Comparison of ENCODE assay signal across 6 fruit fly cellular contexts in genomic region chr3L:3765782-3766520, dm6.
TF ChIP-seq lines count a peak whose summit lies in the region.

No protein-coding gene starts in this region.

- TF ChIP-seq CTCF in whole organism, embryonic (GFP tag; optimal IDR thresholded peaks at IDR 0.05; lab: Kevin White, UChicago), result no peak

TF ChIP-seq in whole organism, 6 proteins besides CTCF, POLR2A, EP300 and RAD21:
- no peak for TF ChIP-seq Dll (optimal IDR thresholded peaks at IDR 0.05; lab: Kevin White, UChicago)
- TF ChIP-seq CG8478 (optimal IDR thresholded peaks at IDR 0.05; lab: Kevin White, UChicago), result peak; percentile 55
- peak; percentile 5 for TF ChIP-seq psq (optimal IDR thresholded peaks at IDR 0.05; lab: Kevin White, UChicago)
- no peak for TF ChIP-seq usp (GFP tag; optimal IDR thresholded peaks at IDR 0.05; lab: Kevin White, UChicago)
- TF ChIP-seq pan (optimal IDR thresholded peaks at IDR 0.05; lab: Kevin White, UChicago), result no peak
- TF ChIP-seq EcR (GFP tag; optimal IDR thresholded peaks at IDR 0.05; lab: Kevin White, UChicago), result no peak

TF ChIP-seq in whole organism, adult, 20 proteins besides CTCF, POLR2A, EP300 and RAD21 (continues in another document):
- TF ChIP-seq Crg-1 (GFP tag; optimal IDR thresholded peaks at IDR 0.05; lab: Kevin White, UChicago), result peak; percentile 13
- TF ChIP-seq bab1 (GFP tag; optimal IDR thresholded peaks at IDR 0.05; lab: Kevin White, UChicago), result peak; percentile 31
- peak; percentile 64 for TF ChIP-seq Mnt (GFP tag; optimal IDR thresholded peaks at IDR 0.05; lab: Kevin White, UChicago)
- peak; percentile 55 for TF ChIP-seq pad (GFP tag; optimal IDR thresholded peaks at IDR 0.05; lab: Kevin White, UChicago)
- peak; percentile 83 for TF ChIP-seq CG7101 (tag; optimal IDR thresholded peaks at IDR 0.05; lab: Kevin White, UChicago)
- TF ChIP-seq CG5204 (GFP tag; optimal IDR thresholded peaks at IDR 0.05; lab: Kevin White, UChicago), result peak; percentile 47
- no peak for TF ChIP-seq CG1620 (GFP tag; optimal IDR thresholded peaks at IDR 0.05; lab: Kevin White, UChicago)
- TF ChIP-seq kay (GFP tag; lab: Kevin White, UChicago; ENCODE audit: borderline replicate concordance), result no peak
- peak; percentile 61 for TF ChIP-seq CG12768 (GFP tag; optimal IDR thresholded peaks at IDR 0.05; lab: Kevin White, UChicago)
- TF ChIP-seq CG7045 (GFP tag; optimal IDR thresholded peaks at IDR 0.05; lab: Kevin White, UChicago), result peak; percentile 33
- peak; percentile 80 for TF ChIP-seq cic (GFP tag; optimal IDR thresholded peaks at IDR 0.05; lab: Kevin White, UChicago)
- peak; percentile 54 for TF ChIP-seq CG11617 (GFP tag; optimal IDR thresholded peaks at IDR 0.05; lab: Kevin White, UChicago)
- TF ChIP-seq toe (GFP tag; optimal IDR thresholded peaks at IDR 0.05; lab: Kevin White, UChicago), result no peak
- peak; percentile 12 for TF ChIP-seq ovo (GFP tag; optimal IDR thresholded peaks at IDR 0.05; lab: Kevin White, UChicago)
- peak; percentile 72 for TF ChIP-seq Clk (GFP tag; optimal IDR thresholded peaks at IDR 0.05; lab: Kevin White, UChicago)
- TF ChIP-seq tj (GFP tag; optimal IDR thresholded peaks at IDR 0.05; lab: Kevin White, UChicago), result peak; percentile 70
- TF ChIP-seq CG33017 (tag; optimal IDR thresholded peaks at IDR 0.05; lab: Kevin White, UChicago), result peak; percentile 82

TF ChIP-seq in whole organism, embryonic, 481 proteins besides CTCF, POLR2A, EP300 and RAD21 (continues in another document):
- TF ChIP-seq MBD-R2 (GFP tag; IDR thresholded peaks at IDR 0.05; lab: Robert Waterston, UW) (peak; percentile 63; the same call in 1 of the 2 replicates), Chrac-16 (GFP tag; optimal IDR thresholded peaks at IDR 0.05; lab: Kevin White, UChicago) (peak; percentile 48), CG32772 (GFP tag; IDR thresholded peaks at IDR 0.05; lab: Robert Waterston, UW) (peak; percentile 76), nau (GFP tag; optimal IDR thresholded peaks at IDR 0.05; lab: Kevin White, UChicago) (peak; percentile 50), repo (GFP tag; optimal IDR thresholded peaks at IDR 0.05; lab: Kevin White, UChicago) (peak; percentile 52), CG12236 (GFP tag; optimal IDR thresholded peaks at IDR 0.05; lab: Kevin White, UChicago) (no peak), CG14014 (GFP tag; IDR thresholded peaks at IDR 0.05; lab: Robert Waterston, UW) (peak; percentile 75), CG17359 (tag; optimal IDR thresholded peaks at IDR 0.05; lab: Kevin White, UChicago) (peak; percentile 84), row (GFP tag; IDR thresholded peaks at IDR 0.05; lab: Robert Waterston, UW) (peak; percentile 89), Hand (GFP tag; optimal IDR thresholded peaks at IDR 0.05; lab: Kevin White, UChicago) (peak; percentile 26), CG18011 (GFP tag; optimal IDR thresholded peaks at IDR 0.05; lab: Kevin White, UChicago) (peak; percentile 42), Jarid2 (GFP tag; optimal IDR thresholded peaks at IDR 0.05; lab: Kevin White, UChicago) (peak; percentile 25), nom (GFP tag; optimal IDR thresholded peaks at IDR 0.05; lab: Kevin White, UChicago) (peak; percentile 83), slp2 (GFP tag; optimal IDR thresholded peaks at IDR 0.05; lab: Kevin White, UChicago) (no peak), D (optimal IDR thresholded peaks at IDR 0.05; lab: Kevin White, UChicago) (no peak), D (GFP tag; optimal IDR thresholded peaks at IDR 0.05; lab: Kevin White, UChicago) (peak; percentile 43), dpn (GFP tag; optimal IDR thresholded peaks at IDR 0.05; lab: Kevin White, UChicago) (peak; percentile 3 to 74), CG4730 (GFP tag; IDR thresholded peaks at IDR 0.05; lab: Robert Waterston, UW) (peak; percentile 63)

TF ChIP-seq in whole organism, prepupa, 60 proteins besides CTCF, POLR2A, EP300 and RAD21 (continues in another document):
- TF ChIP-seq CG10669 (GFP tag; optimal IDR thresholded peaks at IDR 0.05; lab: Kevin White, UChicago) (no peak), CG16779 (tag; optimal IDR thresholded peaks at IDR 0.05; lab: Kevin White, UChicago) (peak; percentile 64), esn (GFP tag; optimal IDR thresholded peaks at IDR 0.05; lab: Kevin White, UChicago) (peak; percentile 61), CG6276 (GFP tag; optimal IDR thresholded peaks at IDR 0.05; lab: Kevin White, UChicago) (peak; percentile 67), Lpt (GFP tag; optimal IDR thresholded peaks at IDR 0.05; lab: Kevin White, UChicago) (peak; percentile 16), achi (GFP tag; optimal IDR thresholded peaks at IDR 0.05; lab: Kevin White, UChicago) (peak; percentile 53), Ets96B (tag; optimal IDR thresholded peaks at IDR 0.05; lab: Kevin White, UChicago) (peak; percentile 51), Hr4 (GFP tag; optimal IDR thresholded peaks at IDR 0.05; lab: Kevin White, UChicago) (peak; percentile 71), Hr38 (GFP tag; optimal IDR thresholded peaks at IDR 0.05; lab: Kevin White, UChicago) (no peak), Sox15 (GFP tag; optimal IDR thresholded peaks at IDR 0.05; lab: Kevin White, UChicago) (peak; percentile 9), Eip75B (GFP tag; optimal IDR thresholded peaks at IDR 0.05; lab: Kevin White, UChicago) (peak; percentile 45), Ets21C (GFP tag; optimal IDR thresholded peaks at IDR 0.05; lab: Kevin White, UChicago) (no peak), acj6 (GFP tag; optimal IDR thresholded peaks at IDR 0.05; lab: Kevin White, UChicago) (peak; percentile 53), CG3032 (tag; optimal IDR thresholded peaks at IDR 0.05; lab: Kevin White, UChicago) (peak; percentile 38), dac (GFP tag; optimal IDR thresholded peaks at IDR 0.05; lab: Kevin White, UChicago) (peak; percentile 25), CG4318 (GFP tag; optimal IDR thresholded peaks at IDR 0.05; lab: Kevin White, UChicago) (peak; percentile 38), CG6854 (GFP tag; optimal IDR thresholded peaks at IDR 0.05; lab: Kevin White, UChicago) (peak; percentile 63), CG11294 (GFP tag; IDR thresholded peaks at IDR 0.05; lab: Robert Waterston, UW) (peak; percentile 49)

TF ChIP-seq in whole organism, pupa, 21 proteins besides CTCF, POLR2A, EP300 and RAD21 (continues in another document):
- TF ChIP-seq CG17806 (tag; optimal IDR thresholded peaks at IDR 0.05; lab: Kevin White, UChicago) (peak; percentile 6), CG4496 (GFP tag; IDR thresholded peaks at IDR 0.05; lab: Robert Waterston, UW) (peak; percentile 73), CG34367 (tag; optimal IDR thresholded peaks at IDR 0.05; lab: Kevin White, UChicago) (peak; percentile 52), EcR (GFP tag; optimal IDR thresholded peaks at IDR 0.05; lab: Kevin White, UChicago) (peak; percentile 48), fd96Ca (GFP tag; IDR thresholded peaks at IDR 0.05; lab: Robert Waterston, UW) (peak; percentile 82; the same call in 2 of the 3 replicates), CG12605 (GFP tag; IDR thresholded peaks at IDR 0.05; lab: Robert Waterston, UW) (peak; percentile 83), D1 (tag; optimal IDR thresholded peaks at IDR 0.05; lab: Kevin White, UChicago) (no peak), gl (tag; optimal IDR thresholded peaks at IDR 0.05; lab: Kevin White, UChicago) (peak; percentile 85), Pif1A (GFP tag; optimal IDR thresholded peaks at IDR 0.05; lab: Kevin White, UChicago) (peak; percentile 59), Ets98B (GFP tag; IDR thresholded peaks at IDR 0.05; lab: Robert Waterston, UW) (peak; percentile 57), CG8301 (tag; optimal IDR thresholded peaks at IDR 0.05; lab: Kevin White, UChicago) (peak; percentile 32), CG9948 (tag; optimal IDR thresholded peaks at IDR 0.05; lab: Kevin White, UChicago) (peak; percentile 48), CG13204 (GFP tag; optimal IDR thresholded peaks at IDR 0.05; lab: Kevin White, UChicago) (peak; percentile 50), CG10348 (GFP tag; IDR thresholded peaks at IDR 0.05; lab: Robert Waterston, UW) (no peak), Pif1B (GFP tag; optimal IDR thresholded peaks at IDR 0.05; lab: Kevin White, UChicago) (peak; percentile 23), rn (GFP tag; IDR thresholded peaks at IDR 0.05; lab: Robert Waterston, UW) (no peak), CG14655 (GFP tag; optimal IDR thresholded peaks at IDR 0.05; lab: Kevin White, UChicago) (peak; percentile 51), CG8159 (tag; optimal IDR thresholded peaks at IDR 0.05; lab: Kevin White, UChicago) (peak; percentile 44), CG32121 (GFP tag; IDR thresholded peaks at IDR 0.05; lab: Robert Waterston, UW) (peak; percentile 42), Snoo (tag; optimal IDR thresholded peaks at IDR 0.05; lab: Kevin White, UChicago) (peak; percentile 45)

TF ChIP-seq in whole organism, wandering third instar larva, 38 proteins besides CTCF, POLR2A, EP300 and RAD21 (continues in another document):
- TF ChIP-seq Jra (GFP tag; optimal IDR thresholded peaks at IDR 0.05; lab: Kevin White, UChicago) (no peak), HLH106 (tag; optimal IDR thresholded peaks at IDR 0.05; lab: Kevin White, UChicago) (peak; percentile 55), woc (GFP tag; optimal IDR thresholded peaks at IDR 0.05; lab: Kevin White, UChicago) (peak; percentile 9), OdsH (GFP tag; optimal IDR thresholded peaks at IDR 0.05; lab: Kevin White, UChicago) (peak; percentile 68), Sp1 (GFP tag; optimal IDR thresholded peaks at IDR 0.05; lab: Kevin White, UChicago) (peak; percentile 64), Hnf4 (GFP tag; optimal IDR thresholded peaks at IDR 0.05; lab: Kevin White, UChicago) (peak; percentile 20), Dif (GFP tag; optimal IDR thresholded peaks at IDR 0.05; lab: Kevin White, UChicago; ENCODE audit: partially characterized antibody) (peak; percentile 13), foxo (GFP tag; optimal IDR thresholded peaks at IDR 0.05; lab: Kevin White, UChicago) (peak in 1 of 2 experiments; percentile 58), CrebA (GFP tag; optimal IDR thresholded peaks at IDR 0.05; lab: Kevin White, UChicago; ENCODE audit: borderline replicate concordance) (no peak), h (GFP tag; optimal IDR thresholded peaks at IDR 0.05; lab: Kevin White, UChicago) (peak; percentile 64), rgr (GFP tag; optimal IDR thresholded peaks at IDR 0.05; lab: Kevin White, UChicago) (peak; percentile 54), br (GFP tag; optimal IDR thresholded peaks at IDR 0.05; lab: Kevin White, UChicago) (peak; percentile 3), Abd-B (GFP tag; optimal IDR thresholded peaks at IDR 0.05; lab: Kevin White, UChicago) (no peak), Hr83 (GFP tag; optimal IDR thresholded peaks at IDR 0.05; lab: Kevin White, UChicago; ENCODE audit: poor library complexity, severe bottlenecking) (no peak), psq (GFP tag; optimal IDR thresholded peaks at IDR 0.05; lab: Kevin White, UChicago) (peak; percentile 67), fru (GFP tag; optimal IDR thresholded peaks at IDR 0.05; lab: Kevin White, UChicago) (peak; percentile 61), sv (GFP tag; optimal IDR thresholded peaks at IDR 0.05; lab: Kevin White, UChicago) (peak; percentile 67), ey (GFP tag; optimal IDR thresholded peaks at IDR 0.05; lab: Kevin White, UChicago) (peak; percentile 40), CG32264 (GFP tag; optimal IDR thresholded peaks at IDR 0.05; lab: Kevin White, UChicago) (peak; percentile 38), dl (GFP tag; optimal IDR thresholded peaks at IDR 0.05; lab: Kevin White, UChicago; ENCODE audit: insufficient read depth in 1 of 2, partially characterized antibody in 2 of 2) (peak in 1 of 2 experiments; percentile 27)
